Fruit fly (Drosophila melanogaster) whole organism, prepupa: Measurements from ENCODE around the gene Atg3.

ENCODE experiments used
- CG32006 ChIP-seq: fragments of 200-800 bp; sonication (Bioruptor generic); optimal IDR thresholded peaks from 3 replicates; lab custom pipeline; 2017; ENCODE audit warnings: missing biosample characterization, mild to moderate bottlenecking, missing genetic modification characterization
- CG4318 ChIP-seq: fragments of 200-800 bp; sonication (Bioruptor generic); optimal IDR thresholded peaks from 3 replicates; lab custom pipeline; 2017; ENCODE audit warnings: missing biosample characterization, mild to moderate bottlenecking, missing genetic modification characterization
- CG6792 ChIP-seq: fragments of 200-800 bp; sonication (Bioruptor generic); optimal IDR thresholded peaks from 3 replicates; lab custom pipeline; 2016; ENCODE audit warnings: missing biosample characterization, missing genetic modification characterization
- CG6854 ChIP-seq: fragments of 200-800 bp; sonication (Bioruptor generic); optimal IDR thresholded peaks from 2 replicates; lab custom pipeline; 2017; ENCODE audit warnings: missing biosample characterization, mild to moderate bottlenecking, missing genetic modification characterization
- Eip75B ChIP-seq: fragments of 200-800 bp; sonication (Bioruptor generic); optimal IDR thresholded peaks from 3 replicates; lab custom pipeline; 2016; ENCODE audit warnings: missing biosample characterization, missing genetic modification characterization
- Ets21C ChIP-seq: fragments of 200-800 bp; sonication (Bioruptor generic); optimal IDR thresholded peaks from 3 replicates; lab custom pipeline; 2016; ENCODE audit warnings: missing biosample characterization, missing genetic modification characterization
- Hr4 ChIP-seq: fragments of 200-800 bp; sonication (Bioruptor generic); optimal IDR thresholded peaks from 3 replicates; lab custom pipeline; 2016; ENCODE audit warnings: missing biosample characterization, missing genetic modification characterization
- Smox ChIP-seq: fragments of 200-800 bp; sonication (Bioruptor generic); optimal IDR thresholded peaks from 3 replicates; lab custom pipeline; 2016; ENCODE audit warnings: missing biosample characterization, missing genetic modification characterization
- dsx ChIP-seq: fragments of 200-800 bp; optimal IDR thresholded peaks from 3 replicates; lab custom pipeline; 2019; ENCODE audit warnings: missing biosample characterization, mild to moderate bottlenecking, missing genetic modification characterization, moderate library complexity; ENCODE audit not compliant: poor library complexity, severe bottlenecking

DNA sequence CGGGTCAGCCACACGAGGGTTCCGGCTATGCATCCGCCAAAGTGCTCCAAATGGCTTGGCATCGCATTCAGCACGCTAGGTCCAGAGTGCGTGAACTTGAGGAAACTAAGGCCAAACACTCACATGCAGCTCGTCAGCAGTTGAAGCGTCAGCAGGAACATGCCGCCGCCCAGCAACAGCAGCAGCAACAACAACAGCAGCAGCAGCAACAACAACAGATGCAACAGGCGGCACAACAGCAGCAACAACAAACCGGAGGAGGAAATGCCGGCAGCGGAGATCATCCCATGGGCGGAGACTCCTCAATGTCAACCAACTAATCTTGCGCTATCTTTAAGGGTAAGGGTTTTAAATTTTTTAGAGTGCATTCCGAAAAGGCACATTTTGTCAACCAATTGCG is 2.3 kb upstream of the Atg3 start:
- TF ChIP-seq Eip75B (GFP tag; lab: Kevin White, UChicago) (no peak), Hr4 (GFP tag; lab: Kevin White, UChicago) (no peak), CG4318 (GFP tag; lab: Kevin White, UChicago) (no peak), Ets21C (GFP tag; lab: Kevin White, UChicago) (no peak), CG6854 (GFP tag; lab: Kevin White, UChicago) (no peak), CG32006 (no peak), Smox (GFP tag; lab: Kevin White, UChicago) (no peak), dsx (GFP tag; lab: Kevin White, UChicago) (no peak), CG6792 (GFP tag; lab: Kevin White, UChicago) (no peak)
